Worm (Caenorhabditis elegans) whole organism, L3 larva: Measurements from ENCODE around the gene T14E8.2.
A peak's percentile ranks its signal among the peaks of the same experiment; 100 is the strongest.

ENCODE experiments used
- elt-2 ChIP-seq: sonication (generic microtip); optimal IDR thresholded peaks from 2 replicates; lab custom pipeline; 2016; ENCODE audit warnings: missing genetic modification reagents, mild to moderate bottlenecking, missing genetic modification characterization, missing compliant biosample characterization
- jun-1 ChIP-seq: fragments of 150-350 bp; optimal IDR thresholded peaks from 2 replicates; lab custom pipeline; 2014; ENCODE audit warnings: missing biosample characterization, missing genetic modification reagents, missing genetic modification characterization

DNA sequence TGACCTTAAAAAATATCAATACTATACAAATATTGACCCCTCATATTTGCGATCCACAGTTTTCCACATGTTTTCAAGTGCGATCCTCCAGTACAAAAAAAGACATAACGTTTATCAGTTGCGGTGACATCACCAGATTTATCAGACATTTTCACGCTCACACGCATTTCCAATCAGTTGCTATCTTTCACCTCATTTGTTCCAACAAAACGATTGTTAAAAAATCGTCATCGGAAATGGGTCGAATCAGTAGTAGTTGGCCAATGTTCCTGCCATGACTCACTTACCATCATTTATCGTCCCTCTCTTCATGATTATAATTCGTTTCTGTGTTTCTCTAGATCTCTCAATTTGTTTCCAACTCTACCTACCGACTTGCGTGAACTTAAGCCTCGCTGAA is 8.9 kb downstream of the T14E8.2 start:
- TF ChIP-seq elt-2 (tag; lab: Kevin White, UChicago) (peak; percentile 90), jun-1 (tag; lab: Kevin White, UChicago) (peak; percentile 52)
